Fruit fly (Drosophila melanogaster) whole organism, wandering third instar larva: Measurements from ENCODE around the gene CG7443.
A peak's percentile ranks its signal among the peaks of the same experiment; 100 is the strongest.

Experiments used
- CG32264 ChIP-seq: fragments of 200-800 bp; sonication (Bioruptor generic); optimal IDR thresholded peaks from 2 replicates; lab custom pipeline; 2016; ENCODE audit warnings: missing biosample characterization, missing genetic modification characterization
- CG9705 ChIP-seq: fragments of 200-800 bp; sonication (Bioruptor generic); optimal IDR thresholded peaks from 2 replicates; lab custom pipeline; 2018; ENCODE audit warnings: missing biosample characterization, mild to moderate bottlenecking, missing genetic modification characterization
- Dfd ChIP-seq: fragments of >200 bp; optimal IDR thresholded peaks from 2 replicates; lab custom pipeline; 2017; ENCODE audit warnings: missing biosample characterization, missing genetic modification characterization
- Dif ChIP-seq: fragments of 200-275, 200-300 bp; sonication (Bioruptor generic); optimal IDR thresholded peaks from 2 replicates; lab custom pipeline; 2018; ENCODE audit warnings: missing biosample characterization, missing genetic modification characterization; ENCODE audit not compliant: partially characterized antibody
- GATAd ChIP-seq: sonication (Bioruptor generic); optimal IDR thresholded peaks from 2 replicates; lab custom pipeline; 2016; ENCODE audit warnings: missing biosample characterization, missing genetic modification characterization
- HLH106 ChIP-seq: fragments of 200-800 bp; optimal IDR thresholded peaks from 3 replicates; lab custom pipeline; 2019; ENCODE audit warnings: missing biosample characterization, mild to moderate bottlenecking, missing genetic modification characterization, moderate library complexity
- Hnf4 ChIP-seq: fragments of 200-800 bp; sonication (Bioruptor generic); optimal IDR thresholded peaks from 2 replicates; lab custom pipeline; 2016; ENCODE audit warnings: missing biosample characterization, mild to moderate bottlenecking, missing genetic modification characterization
- Hr83 ChIP-seq: fragments of 200-300 bp; sonication (Bioruptor generic); optimal IDR thresholded peaks from 2 replicates; lab custom pipeline; 2016; ENCODE audit warnings: missing biosample characterization, mild to moderate bottlenecking, missing genetic modification characterization, moderate library complexity; ENCODE audit not compliant: poor library complexity, severe bottlenecking
- Mio ChIP-seq: sonication (Bioruptor generic); optimal IDR thresholded peaks from 2 replicates; lab custom pipeline; 2016; ENCODE audit warnings: missing biosample characterization, missing genetic modification characterization
- Myc ChIP-seq: fragments of >200 bp; optimal IDR thresholded peaks from 2 replicates; lab custom pipeline; 2017
- N ChIP-seq: fragments of >200 bp; optimal IDR thresholded peaks from 2 replicates; lab custom pipeline; 2018; ENCODE audit warnings: missing biosample characterization, missing external identifiers, missing genetic modification characterization
- OdsH ChIP-seq: fragments of 200-800 bp; sonication (Bioruptor generic); optimal IDR thresholded peaks from 2 replicates; lab custom pipeline; 2016; ENCODE audit warnings: missing biosample characterization, mild to moderate bottlenecking, missing genetic modification characterization
- Rel ChIP-seq, 2 experiments: fragments of 200-800 bp; sonication (Bioruptor generic) in 1 of 2; optimal IDR thresholded peaks; 2 replicates in 1 of 2; 3 replicates in 1 of 2; lab custom pipeline; 2016 to 2019; ENCODE audit warnings: mild to moderate bottlenecking in 2 of 2, missing biosample characterization in 2 of 2, missing genetic modification characterization in 2 of 2, moderate library complexity in 1 of 2
- Vsx2 ChIP-seq: fragments of 200-300, 225-300 bp; sonication (Bioruptor generic); optimal IDR thresholded peaks from 2 replicates; lab custom pipeline; 2018; ENCODE audit warnings: missing biosample characterization, missing genetic modification characterization; ENCODE audit not compliant: partially characterized antibody
- brk ChIP-seq: fragments of 200-800 bp; sonication (Bioruptor generic); optimal IDR thresholded peaks from 2 replicates; lab custom pipeline; 2016; ENCODE audit warnings: missing biosample characterization, mild to moderate bottlenecking, missing genetic modification characterization
- dl ChIP-seq, 2 experiments: fragments of 175-275, 200-275 bp in 1 of 2; fragments of 200-275 bp in 1 of 2; sonication (Bioruptor generic); optimal IDR thresholded peaks; lab custom pipeline; 2018; ENCODE audit warnings: mild to moderate bottlenecking in 2 of 2, missing biosample characterization in 2 of 2, missing genetic modification characterization in 2 of 2, moderate library complexity in 2 of 2; ENCODE audit not compliant: partially characterized antibody in 2 of 2, insufficient read depth in 1 of 2
- dmrt93B ChIP-seq: fragments of 200-800 bp; sonication (Bioruptor generic); optimal IDR thresholded peaks from 2 replicates; lab custom pipeline; 2018; ENCODE audit warnings: missing biosample characterization, mild to moderate bottlenecking, missing genetic modification characterization
- ey ChIP-seq: fragments of 200-800 bp; sonication (Bioruptor generic); optimal IDR thresholded peaks from 2 replicates; lab custom pipeline; 2016; ENCODE audit warnings: missing biosample characterization, missing genetic modification characterization
- foxo ChIP-seq, 2 experiments: fragments of 200-800 bp; sonication (Bioruptor generic); optimal IDR thresholded peaks; 2 replicates in 1 of 2; 3 replicates in 1 of 2; lab custom pipeline; 2016 to 2017; ENCODE audit warnings: missing biosample characterization in 2 of 2, missing genetic modification characterization in 2 of 2
- fru ChIP-seq: fragments of 200-800 bp; sonication (Bioruptor generic); optimal IDR thresholded peaks from 3 replicates; lab custom pipeline; 2016; ENCODE audit warnings: missing biosample characterization, mild to moderate bottlenecking, missing genetic modification characterization
- h ChIP-seq: fragments of 200-800 bp; sonication (Bioruptor generic); optimal IDR thresholded peaks from 3 replicates; lab custom pipeline; 2016; ENCODE audit warnings: missing biosample characterization, mild to moderate bottlenecking, missing genetic modification characterization
- lola ChIP-seq: fragments of >200 bp; optimal IDR thresholded peaks from 2 replicates; lab custom pipeline; 2017; ENCODE audit warnings: missing biosample characterization, missing genetic modification characterization
- psq ChIP-seq: fragments of 200-800 bp; sonication (Bioruptor generic); optimal IDR thresholded peaks from 3 replicates; lab custom pipeline; 2017; ENCODE audit warnings: missing biosample characterization, mild to moderate bottlenecking, missing genetic modification characterization, moderate library complexity
- sage ChIP-seq: fragments of 200-800 bp; sonication (Bioruptor generic); optimal IDR thresholded peaks from 2 replicates; lab custom pipeline; 2016; ENCODE audit warnings: missing biosample characterization, mild to moderate bottlenecking, missing genetic modification characterization
- sv ChIP-seq: fragments of 200-800 bp; sonication (Bioruptor generic); optimal IDR thresholded peaks from 3 replicates; lab custom pipeline; 2016; ENCODE audit warnings: missing biosample characterization, missing genetic modification characterization
- tai ChIP-seq: sonication (Bioruptor generic); optimal IDR thresholded peaks from 2 replicates; lab custom pipeline; 2016; ENCODE audit warnings: missing biosample characterization, missing genetic modification characterization
- usp ChIP-seq: fragments of >200 bp; optimal IDR thresholded peaks from 2 replicates; lab custom pipeline; 2017; ENCODE audit warnings: missing biosample characterization, missing genetic modification characterization

CG7443 gene

DNA sequence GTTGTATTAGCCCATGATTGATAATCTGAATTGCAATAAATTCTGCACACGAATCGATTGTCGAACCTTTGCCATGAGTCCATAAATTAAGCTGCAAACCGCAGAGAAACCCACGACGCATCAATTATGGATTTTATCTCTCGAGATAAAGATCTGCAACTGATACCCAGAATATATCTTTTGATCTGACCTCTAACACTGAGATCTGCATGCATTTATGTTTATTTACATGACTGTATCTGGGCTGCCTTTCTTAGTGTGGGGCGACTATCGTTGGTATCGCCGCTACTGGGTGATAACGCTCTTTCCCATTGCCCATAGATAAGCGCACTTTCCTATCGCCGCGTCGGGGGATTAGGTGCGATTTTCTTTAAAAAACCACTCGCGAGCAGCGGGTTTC is 6.9 kb upstream of the CG7443 start, which contains the start of gene Ctr1B:
Gene Ctr1B, plus strand, starts transcription at position 398 of the 400 bp plus-strand sequence.
- TF ChIP-seq Dif (GFP tag; lab: Kevin White, UChicago) (peak; percentile 13), psq (GFP tag; lab: Kevin White, UChicago) (no peak), Vsx2 (GFP tag; lab: Kevin White, UChicago) (peak; percentile 47), GATAd (GFP tag; lab: Kevin White, UChicago) (no peak), OdsH (GFP tag; lab: Kevin White, UChicago) (no peak), Myc (lab: Kevin White, UChicago) (no peak), dl (GFP tag; optimal IDR thresholded peaks at IDR 0.05; lab: Kevin White, UChicago; ENCODE audit: insufficient read depth in 1 of 2, partially characterized antibody in 2 of 2) (peak in 1 of 2 experiments; percentile 9)

dm6 chr3R:8317709-8318335 is 6.3 kb upstream of the CG7443 start:
- peak in 1 of 2 experiments; percentile 5 for TF ChIP-seq foxo (GFP tag; optimal IDR thresholded peaks at IDR 0.05; lab: Kevin White, UChicago)
- TF ChIP-seq Rel (GFP tag; optimal IDR thresholded peaks at IDR 0.05; lab: Kevin White, UChicago) = no peak
- peak; percentile 57 for TF ChIP-seq Rel (tag; optimal IDR thresholded peaks at IDR 0.05; lab: Kevin White, UChicago)
- TF ChIP-seq N = no peak

dm6 chr3R:8321447-8321846 is 2.7 kb upstream of the CG7443 start, which contains the start of gene Or85a:
TSS of gene Or85a (plus strand) at chr3R:8321747.
- TF ChIP-seq CG9705 (GFP tag; lab: Kevin White, UChicago) (no peak), Hr83 (GFP tag; lab: Kevin White, UChicago) (no peak), sv (no peak)

dm6 chr3R:8326884-8327283 is 2.8 kb downstream of the CG7443 start:
- TF ChIP-seq tai (GFP tag; lab: Kevin White, UChicago) (no peak), usp (no peak), lola (GFP tag; lab: Kevin White, UChicago) (no peak), GATAd (GFP tag; lab: Kevin White, UChicago) (no peak), ey (GFP tag; lab: Kevin White, UChicago) (no peak), Dfd (GFP tag; lab: Kevin White, UChicago) (no peak), dmrt93B (GFP tag; lab: Kevin White, UChicago) (no peak)

DNA sequence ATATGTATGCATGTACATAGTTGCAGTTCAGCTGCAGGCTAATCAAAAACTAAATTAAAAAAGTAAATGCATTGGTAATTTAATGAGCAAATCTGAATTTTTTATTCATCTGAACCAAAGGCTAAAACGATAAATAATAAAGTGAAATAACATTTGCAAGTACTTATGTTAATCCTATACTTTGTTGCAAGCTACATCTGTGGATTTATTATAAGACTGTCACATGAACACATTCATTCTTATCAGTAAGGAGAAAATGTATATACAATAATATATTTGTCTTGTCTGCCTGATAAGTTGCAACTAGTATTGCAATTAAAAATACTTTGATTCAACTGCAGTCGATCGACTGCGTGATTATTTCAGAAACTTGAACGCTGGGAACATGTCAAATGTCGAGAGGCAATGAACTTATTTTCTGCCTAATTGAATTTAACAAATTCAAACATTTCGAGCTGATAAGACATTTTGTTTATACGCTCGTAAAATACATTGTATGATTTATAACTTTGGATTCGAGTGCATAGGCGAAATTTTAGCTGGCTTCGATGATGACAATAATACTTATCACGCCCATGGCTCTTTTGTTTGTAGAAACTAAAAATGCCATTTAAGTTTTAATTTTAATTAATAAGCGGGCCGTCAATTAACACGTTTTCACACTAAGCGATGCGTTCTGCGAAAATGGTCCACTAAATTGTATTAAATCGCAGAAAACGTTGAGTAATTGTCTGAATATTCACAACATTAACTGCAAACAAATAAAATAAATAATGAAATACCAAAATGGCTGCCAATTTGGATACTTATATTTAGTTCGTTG is 4.1 kb downstream of the CG7443 start:
- TF ChIP-seq usp (no peak), Vsx2 (GFP tag; lab: Kevin White, UChicago) (no peak), psq (GFP tag; lab: Kevin White, UChicago) (no peak), dl (GFP tag; optimal IDR thresholded peaks at IDR 0.05; lab: Kevin White, UChicago; ENCODE audit: insufficient read depth in 1 of 2, partially characterized antibody in 2 of 2) (no peak), brk (GFP tag; lab: Kevin White, UChicago) (no peak), Hr83 (GFP tag; lab: Kevin White, UChicago) (no peak), foxo (GFP tag; optimal IDR thresholded peaks at IDR 0.05; lab: Kevin White, UChicago) (no peak), Mio (GFP tag; lab: Kevin White, UChicago) (no peak), Hnf4 (GFP tag; lab: Kevin White, UChicago) (no peak), fru (no peak), lola (GFP tag; lab: Kevin White, UChicago) (no peak), HLH106 (no peak), sage (GFP tag; lab: Kevin White, UChicago) (no peak), CG32264 (GFP tag; lab: Kevin White, UChicago) (no peak), Myc (lab: Kevin White, UChicago) (no peak), h (GFP tag; lab: Kevin White, UChicago) (no peak), ey (GFP tag; lab: Kevin White, UChicago) (no peak)
